Worm (Caenorhabditis elegans): ENCODE data around the gene sri-30.

DNA sequence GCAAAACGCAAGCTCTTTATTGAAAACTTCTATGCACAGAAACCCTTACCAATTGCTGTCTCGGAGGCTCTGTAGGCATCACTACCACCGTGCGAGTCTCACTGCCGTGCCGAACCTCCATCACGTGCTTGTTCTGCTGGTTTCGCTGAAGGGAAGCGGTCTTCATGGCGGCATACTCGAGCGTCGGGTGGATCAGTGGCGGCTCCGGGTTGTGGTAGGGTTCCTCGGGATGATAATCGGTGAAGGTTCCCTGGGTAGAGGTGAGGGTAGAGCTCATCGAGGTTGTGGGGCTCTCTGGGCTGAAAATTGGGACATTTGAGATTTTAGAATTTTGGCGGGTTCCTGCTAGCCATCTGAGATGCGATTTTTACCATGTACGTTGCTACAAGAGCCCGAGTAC lies 6.9 kb downstream of the sri-30 start:
- TF ChIP-seq lsy-2 (tag; optimal IDR thresholded peaks at IDR 0.05) (no peak), ceh-82 (tag; optimal IDR thresholded peaks at IDR 0.05) (no peak), unc-39 (tag; optimal IDR thresholded peaks at IDR 0.05) (no peak), nhr-12 (tag; optimal IDR thresholded peaks at IDR 0.05) (no peak), nhr-10 (tag; optimal IDR thresholded peaks at IDR 0.05) (no peak), egl-27 (tag; optimal IDR thresholded peaks at IDR 0.05) (no peak), nhr-25 (tag; optimal IDR thresholded peaks at IDR 0.05) (no peak)

Measured in whole organism, L2 larva.